Worm (Caenorhabditis elegans): ENCODE data around the gene B0302.4.

DNA sequence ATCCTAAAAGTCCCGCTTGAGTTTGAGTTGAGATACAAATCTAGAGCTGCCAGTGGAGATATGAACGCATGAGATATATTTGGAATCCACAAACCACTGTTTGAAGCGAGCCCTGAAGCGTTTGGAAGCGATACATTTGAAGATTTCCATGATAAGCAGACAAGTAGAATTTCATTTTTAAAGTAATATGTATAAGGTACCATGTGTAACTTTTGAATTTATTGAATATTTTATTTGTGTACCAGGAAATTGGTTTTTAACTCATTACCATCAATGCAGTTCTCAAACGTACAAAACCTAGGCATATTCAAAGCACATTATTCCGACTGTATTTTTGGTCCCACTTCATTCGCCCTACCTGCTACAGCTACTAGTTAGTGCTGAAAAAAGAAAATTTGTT lies 1.7 kb upstream of the B0302.4 start, which contains the start of gene B0302.2:
- TF ChIP-seq unc-39 (tag; optimal IDR thresholded peaks at IDR 0.05) (no peak), elt-3 (tag; optimal IDR thresholded peaks at IDR 0.05) (no peak), tbx-2 (tag; optimal IDR thresholded peaks at IDR 0.05) (no peak), ama-1 (optimal IDR thresholded peaks at IDR 0.05) (no peak)
